Worm (Caenorhabditis elegans) whole organism, L4 larva: ENCODE data around the gene rei-1.

Source experiments
- ama-1 ChIP-seq: fragments of 150-350 bp; optimal IDR thresholded peaks from 2 replicates; lab custom pipeline; 2014; ENCODE audit warnings: inconsistent platforms, mixed read lengths
- lin-39 ChIP-seq: fragments of 150-350 bp; optimal IDR thresholded peaks from 2 replicates; lab custom pipeline; 2014; ENCODE audit warnings: missing biosample characterization, missing genetic modification reagents, missing genetic modification characterization
- madf-5 ChIP-seq, 2 experiments: fragments of 200-800 bp; sonication (Bioruptor generic); IDR thresholded peaks; 2 replicates each; pipeline ENCODE4 v1.3.6; 2022; ENCODE audit warnings: missing compliant biosample characterization in 2 of 2, missing genetic modification characterization in 2 of 2
- pha-4 ChIP-seq, 2 experiments: fragments of 150-350 bp in 1 of 2; fragments of 200-800 bp in 1 of 2; sonication (Bioruptor generic) in 1 of 2; IDR thresholded peaks in 1 of 2; optimal IDR thresholded peaks in 1 of 2; 2 replicates each; pipeline versions ENCODE4 v1.3.6 to Lab custom; 2014 to 2022; ENCODE audit warnings: missing genetic modification characterization in 2 of 2, missing genetic modification reagents in 2 of 2, missing biosample characterization in 1 of 2, missing compliant biosample characterization in 1 of 2
- tag-97 ChIP-seq: fragments of 200-800 bp; sonication (Bioruptor generic); IDR thresholded peaks from 2 replicates; pipeline ENCODE4 v1.3.6; 2022; ENCODE audit warnings: missing genetic modification characterization, missing compliant biosample characterization
- unc-130 ChIP-seq: sonication (generic microtip); optimal IDR thresholded peaks from 2 replicates; lab custom pipeline; 2016; ENCODE audit warnings: missing genetic modification reagents, missing genetic modification characterization, missing compliant biosample characterization

ce11 chrIII:4137180-4137579 is 39.2 kb upstream of the rei-1 start:
- TF ChIP-seq tag-97 (GFP tag; lab: Robert Waterston, UW) (no peak), pha-4 (GFP tag; IDR thresholded peaks at IDR 0.05; lab: Robert Waterston, UW) (no peak), pha-4 (tag; optimal IDR thresholded peaks at IDR 0.05; lab: Kevin White, UChicago) (no peak), unc-130 (GFP tag; lab: Kevin White, UChicago) (no peak), lin-39 (tag; lab: Kevin White, UChicago) (no peak), ama-1 (no peak), madf-5 (GFP tag; IDR thresholded peaks at IDR 0.05; lab: Robert Waterston, UW) (no peak)
